Fruit fly (Drosophila melanogaster) whole organism, embryonic: ENCODE results near the gene CG3040.

Experiments
- ATbp ChIP-seq: fragments of 200-800 bp; sonication (Bioruptor generic); optimal IDR thresholded peaks from 2 replicates; lab custom pipeline; 2017; ENCODE audit warnings: missing biosample characterization, mild to moderate bottlenecking, missing genetic modification characterization, missing genetic modification reagents
- CG10209 ChIP-seq: fragments of 200-800 bp; sonication (Bioruptor generic); optimal IDR thresholded peaks from 3 replicates; lab custom pipeline; 2017; ENCODE audit warnings: missing biosample characterization, mild to moderate bottlenecking, missing genetic modification characterization, missing genetic modification reagents
- CG11247 ChIP-seq: fragments of 200-800 bp; sonication (Bioruptor generic); IDR thresholded peaks from 2 replicates; pipeline ENCODE4 v1.3.6; 2022; ENCODE audit warnings: missing biosample characterization, missing genetic modification characterization
- CG11504 ChIP-seq: fragments of 200-800 bp; sonication (Bioruptor generic); optimal IDR thresholded peaks from 3 replicates; lab custom pipeline; 2019; ENCODE audit warnings: missing biosample characterization, mild to moderate bottlenecking, missing genetic modification characterization, moderate library complexity
- CG11695 ChIP-seq: fragments of 200-800 bp; sonication (Bioruptor generic); IDR thresholded peaks from 3 replicates; pipeline ENCODE4 v1.3.6; 2022; ENCODE audit warnings: missing biosample characterization, missing genetic modification characterization
- CG13123 ChIP-seq: fragments of 200-800 bp; sonication (Bioruptor generic); optimal IDR thresholded peaks from 2 replicates; lab custom pipeline; 2016; ENCODE audit warnings: missing biosample characterization, missing genetic modification characterization
- CG13624 ChIP-seq: fragments of 200-800 bp; sonication (Bioruptor generic); optimal IDR thresholded peaks from 2 replicates; lab custom pipeline; 2016; ENCODE audit warnings: missing biosample characterization, missing genetic modification characterization
- CG17328 ChIP-seq: fragments of 200-800 bp; sonication (Bioruptor generic); IDR thresholded peaks from 2 replicates; pipeline ENCODE4 v1.3.6; 2022; ENCODE audit warnings: missing biosample characterization, missing genetic modification characterization
- CG2120 ChIP-seq: fragments of 200-800 bp; sonication (Bioruptor generic); optimal IDR thresholded peaks from 3 replicates; lab custom pipeline; 2016; ENCODE audit warnings: missing biosample characterization, missing genetic modification characterization
- CG2678 ChIP-seq: fragments of 200-800 bp; sonication (Bioruptor generic); optimal IDR thresholded peaks from 3 replicates; lab custom pipeline; 2019; ENCODE audit warnings: missing biosample characterization, mild to moderate bottlenecking, missing genetic modification characterization, moderate library complexity
- CG30403 ChIP-seq: fragments of 200-800 bp; sonication (Bioruptor generic); optimal IDR thresholded peaks from 3 replicates; lab custom pipeline; 2016; ENCODE audit warnings: missing biosample characterization, missing genetic modification characterization
- CG6654 ChIP-seq: fragments of 200-800 bp; sonication (Bioruptor generic); optimal IDR thresholded peaks from 2 replicates; lab custom pipeline; 2017; ENCODE audit warnings: missing biosample characterization, mild to moderate bottlenecking, missing genetic modification characterization
- CG6683 ChIP-seq: fragments of 200-800 bp; sonication (Bioruptor generic); optimal IDR thresholded peaks from 2 replicates; lab custom pipeline; 2017; ENCODE audit warnings: missing biosample characterization, mild to moderate bottlenecking, missing genetic modification characterization, missing genetic modification reagents
- CG6765 ChIP-seq: fragments of 200-800 bp; sonication (Bioruptor generic); optimal IDR thresholded peaks from 3 replicates; lab custom pipeline; 2017; ENCODE audit warnings: missing biosample characterization, mild to moderate bottlenecking, missing genetic modification characterization
- CG7839 ChIP-seq: fragments of 200-800 bp; sonication (Bioruptor generic); optimal IDR thresholded peaks from 3 replicates; lab custom pipeline; 2018; ENCODE audit warnings: missing biosample characterization, mild to moderate bottlenecking, missing genetic modification characterization, moderate library complexity
- CG7928 ChIP-seq: fragments of 200-800 bp; sonication (Bioruptor generic); optimal IDR thresholded peaks from 2 replicates; lab custom pipeline; 2017; ENCODE audit warnings: missing biosample characterization, mild to moderate bottlenecking, missing genetic modification characterization
- CG7963 ChIP-seq: fragments of 200-800 bp; sonication (Bioruptor generic); IDR thresholded peaks from 3 replicates; pipeline ENCODE4 v1.3.6; 2022; ENCODE audit warnings: missing biosample characterization, missing genetic modification characterization; ENCODE audit not compliant: partially characterized antibody
- CG8388 ChIP-seq: fragments of 200-800 bp; sonication (Bioruptor generic); optimal IDR thresholded peaks from 2 replicates; lab custom pipeline; 2019; ENCODE audit warnings: missing biosample characterization, mild to moderate bottlenecking, missing genetic modification characterization, moderate library complexity
- CG9215 ChIP-seq: fragments of 200-800 bp; sonication (Bioruptor generic); IDR thresholded peaks from 2 replicates; pipeline ENCODE4 v1.3.6; 2022; ENCODE audit warnings: missing biosample characterization, missing genetic modification characterization
- CG9609 ChIP-seq: fragments of 200-800 bp; sonication (Bioruptor generic); optimal IDR thresholded peaks from 3 replicates; lab custom pipeline; 2016; ENCODE audit warnings: missing biosample characterization, missing genetic modification characterization
- CG9727 ChIP-seq: fragments of 200-800 bp; sonication (Bioruptor generic); optimal IDR thresholded peaks from 3 replicates; lab custom pipeline; 2017; ENCODE audit warnings: missing biosample characterization, mild to moderate bottlenecking, missing genetic modification characterization
- D ChIP-seq, 2 experiments: fragments of 200-800 bp in 1 of 2; fragments of >200 bp in 1 of 2; sonication (Bioruptor generic) in 1 of 2; optimal IDR thresholded peaks; 2 replicates in 1 of 2; 3 replicates in 1 of 2; lab custom pipeline; 2017; ENCODE audit warnings: mild to moderate bottlenecking in 1 of 2, missing biosample characterization in 1 of 2, missing genetic modification characterization in 1 of 2, missing genetic modification reagents in 1 of 2
- D19A ChIP-seq: fragments of 200-800 bp; optimal IDR thresholded peaks from 3 replicates; lab custom pipeline; 2019; ENCODE audit warnings: missing biosample characterization, mild to moderate bottlenecking, missing genetic modification characterization, moderate library complexity
- Deaf1 ChIP-seq: fragments of 200-800 bp; optimal IDR thresholded peaks from 3 replicates; lab custom pipeline; 2019; ENCODE audit warnings: missing biosample characterization, mild to moderate bottlenecking, missing genetic modification characterization, moderate library complexity
- Dref ChIP-seq: fragments of 200-800 bp; sonication (Bioruptor generic); IDR thresholded peaks from 2 replicates; pipeline ENCODE4 v1.3.6; 2022; ENCODE audit warnings: missing biosample characterization, missing genetic modification characterization
- Elba2 ChIP-seq: fragments of 200-800 bp; sonication (Bioruptor generic); optimal IDR thresholded peaks from 3 replicates; lab custom pipeline; 2016; ENCODE audit warnings: missing biosample characterization, missing genetic modification characterization
- Ets65A ChIP-seq: fragments of 200-800 bp; sonication (Bioruptor generic); peaks from one replicate; lab custom pipeline; 2016; ENCODE audit warnings: missing biosample characterization, missing genetic modification characterization
- GATAe ChIP-seq: fragments of 200-800 bp; sonication (Bioruptor generic); conservative IDR thresholded peaks from 2 replicates; pipeline ENCODE4 v1.3.6; 2022; ENCODE audit warnings: missing biosample characterization, missing genetic modification characterization
- Hmx ChIP-seq: fragments of 200-800 bp; sonication (Bioruptor generic); optimal IDR thresholded peaks from 2 replicates; lab custom pipeline; 2016; ENCODE audit warnings: missing biosample characterization, missing genetic modification characterization
- NK7.1 ChIP-seq: fragments of 200-800 bp; sonication (Bioruptor generic); optimal IDR thresholded peaks from 3 replicates; lab custom pipeline; 2016; ENCODE audit warnings: missing biosample characterization, missing genetic modification characterization
- abd-A ChIP-seq: fragments of 200-800 bp; sonication (Bioruptor generic); optimal IDR thresholded peaks from 3 replicates; lab custom pipeline; 2019; ENCODE audit warnings: missing biosample characterization, mild to moderate bottlenecking, missing genetic modification characterization, moderate library complexity
- ac ChIP-seq: fragments of 200-800 bp; sonication (Bioruptor generic); optimal IDR thresholded peaks from 3 replicates; lab custom pipeline; 2017; ENCODE audit warnings: missing biosample characterization, mild to moderate bottlenecking, missing genetic modification characterization
- amos ChIP-seq: fragments of 200-800 bp; sonication (Bioruptor generic); IDR thresholded peaks from 2 replicates; pipeline ENCODE4 v1.3.6; 2022; ENCODE audit warnings: missing biosample characterization, missing genetic modification characterization; ENCODE audit not compliant: partially characterized antibody
- bsh ChIP-seq, 2 experiments: fragments of 200-800 bp; sonication (Bioruptor generic); optimal IDR thresholded peaks; 2 replicates each; lab custom pipeline; 2017 to 2018; ENCODE audit warnings: mild to moderate bottlenecking in 2 of 2, missing biosample characterization in 2 of 2, missing genetic modification characterization in 2 of 2, moderate library complexity in 1 of 2
- caup ChIP-seq: fragments of 200-800 bp; sonication (Bioruptor generic); optimal IDR thresholded peaks from 3 replicates; lab custom pipeline; 2017; ENCODE audit warnings: missing biosample characterization, mild to moderate bottlenecking, missing genetic modification characterization, moderate library complexity; ENCODE audit not compliant: severe bottlenecking
- cg ChIP-seq: fragments of 200-800 bp; sonication (Bioruptor generic); optimal IDR thresholded peaks from 3 replicates; lab custom pipeline; 2019; ENCODE audit warnings: missing biosample characterization, mild to moderate bottlenecking, missing genetic modification characterization, moderate library complexity
- chif ChIP-seq, 2 experiments: fragments of 200-800 bp; sonication (Bioruptor generic); optimal IDR thresholded peaks; 3 replicates each; lab custom pipeline; 2016; ENCODE audit warnings: missing biosample characterization in 2 of 2, missing genetic modification characterization in 2 of 2
- chinmo ChIP-seq: fragments of 200-800 bp; sonication (Bioruptor generic); IDR thresholded peaks from 4 replicates; pipeline ENCODE4 v1.3.6; 2022; ENCODE audit warnings: missing biosample characterization, missing genetic modification characterization; ENCODE audit not compliant: partially characterized antibody
- ci ChIP-seq: fragments of 200-800 bp; sonication (Bioruptor generic); IDR thresholded peaks from 3 replicates; pipeline ENCODE4 v1.3.6; 2022; ENCODE audit warnings: missing biosample characterization, missing genetic modification characterization
- croc ChIP-seq: fragments of 200-800 bp; sonication (Bioruptor generic); conservative IDR thresholded peaks from 3 replicates; pipeline ENCODE4 v1.3.6; 2022; ENCODE audit warnings: missing biosample characterization, missing genetic modification characterization
- dan ChIP-seq: fragments of 200-800 bp; sonication (Bioruptor generic); IDR thresholded peaks from 2 replicates; pipeline ENCODE4 v1.3.6; 2022; ENCODE audit warnings: missing biosample characterization, missing genetic modification characterization
- dimm ChIP-seq: fragments of 200-800 bp; sonication (Bioruptor generic); IDR thresholded peaks from 2 replicates; pipeline ENCODE4 v1.3.6; 2022; ENCODE audit warnings: missing biosample characterization, missing genetic modification characterization
- dm ChIP-seq: fragments of 200-800 bp; sonication (Bioruptor generic); optimal IDR thresholded peaks from 3 replicates; lab custom pipeline; 2016; ENCODE audit warnings: missing biosample characterization, missing genetic modification characterization
- fd64A ChIP-seq: fragments of 200-800 bp; sonication (Bioruptor generic); optimal IDR thresholded peaks from 3 replicates; lab custom pipeline; 2018; ENCODE audit warnings: missing biosample characterization, mild to moderate bottlenecking, missing genetic modification characterization
- gcm2 ChIP-seq: fragments of 200-800 bp; sonication (Bioruptor generic); optimal IDR thresholded peaks from 2 replicates; lab custom pipeline; 2016; ENCODE audit warnings: missing biosample characterization, missing genetic modification characterization
- kni ChIP-seq: fragments of 200-800 bp; sonication (Bioruptor generic); optimal IDR thresholded peaks from 3 replicates; lab custom pipeline; 2017; ENCODE audit warnings: mild to moderate bottlenecking, missing biosample characterization, missing genetic modification reagents, missing genetic modification characterization
- maf-S ChIP-seq: fragments of 200-800 bp; sonication (Bioruptor generic); optimal IDR thresholded peaks from 2 replicates; lab custom pipeline; 2016; ENCODE audit warnings: missing biosample characterization, missing genetic modification characterization
- otp ChIP-seq: fragments of 200-800 bp; sonication (Bioruptor generic); IDR thresholded peaks from 3 replicates; pipeline ENCODE4, ENCODE4 v1.3.6; 2022; ENCODE audit warnings: missing biosample characterization, missing genetic modification characterization
- pan ChIP-seq, 4 experiments: fragments of >200 bp in 3 of 4; fragments of 200-800 bp in 1 of 4; sonication (Bioruptor generic) in 1 of 4; optimal IDR thresholded peaks in 3 of 4; IDR thresholded peaks in 1 of 4; 2 replicates each; pipeline versions ENCODE4 v1.3.6 to Lab custom; 2017 to 2022; ENCODE audit warnings: missing biosample characterization in 2 of 4, missing genetic modification characterization in 2 of 4, mixed read lengths in 1 of 4
- tna ChIP-seq: fragments of 200-800 bp; sonication (Bioruptor generic); IDR thresholded peaks from 2 replicates; pipeline ENCODE4 v1.3.6; 2022; ENCODE audit warnings: missing biosample characterization, missing genetic modification characterization; ENCODE audit not compliant: partially characterized antibody

Gene CG3040

dm6 chrX:6990105-6990504 is 16.9 kb upstream of the CG3040 start (continued):
- no peak for TF ChIP-seq ATbp (GFP tag; lab: Kevin White, UChicago)
- TF ChIP-seq Deaf1 (tag; lab: Kevin White, UChicago), result no peak
- no peak for TF ChIP-seq maf-S (GFP tag; lab: Kevin White, UChicago)
- TF ChIP-seq CG11504 (tag; lab: Kevin White, UChicago), result peak; percentile 13
- TF ChIP-seq tna (GFP tag; lab: Robert Waterston, UW), result no peak
- TF ChIP-seq NK7.1 (GFP tag; lab: Kevin White, UChicago), result no peak
- no peak for TF ChIP-seq dm (GFP tag; lab: Kevin White, UChicago)
- TF ChIP-seq kni (GFP tag; lab: Kevin White, UChicago), result peak; percentile 28
- TF ChIP-seq CG7839, result peak; percentile 29
- TF ChIP-seq CG7928 (GFP tag; lab: Kevin White, UChicago), result no peak
- no peak for TF ChIP-seq CG8388
- TF ChIP-seq pan (optimal IDR thresholded peaks at IDR 0.05; lab: Kevin White, UChicago), result no peak
- no peak for TF ChIP-seq pan (GFP tag; optimal IDR thresholded peaks at IDR 0.05 in 1 of 2, IDR thresholded peaks at IDR 0.05 in 1 of 2)
- TF ChIP-seq CG6765 (GFP tag; lab: Kevin White, UChicago), result no peak
- TF ChIP-seq ci (GFP tag; lab: Robert Waterston, UW), result no peak
- no peak for TF ChIP-seq chif (GFP tag; optimal IDR thresholded peaks at IDR 0.05; lab: Kevin White, UChicago)
- TF ChIP-seq Dref, result no peak
- TF ChIP-seq Elba2, result no peak
- no peak for TF ChIP-seq Ets65A (GFP tag; lab: Kevin White, UChicago)
- TF ChIP-seq dan, result no peak
- no peak for TF ChIP-seq Hmx
- TF ChIP-seq CG10209, result no peak
- no peak for TF ChIP-seq CG7963 (GFP tag; lab: Robert Waterston, UW)
- no peak for TF ChIP-seq caup (GFP tag; lab: Kevin White, UChicago)
- TF ChIP-seq D19A (tag; lab: Kevin White, UChicago), result peak; percentile 96
- TF ChIP-seq croc (GFP tag; lab: Robert Waterston, UW), result no peak
- TF ChIP-seq CG30403 (GFP tag; lab: Kevin White, UChicago), result no peak
- TF ChIP-seq CG9215 (GFP tag; lab: Robert Waterston, UW), result no peak
- peak; percentile 27 for TF ChIP-seq CG2120
- no peak for TF ChIP-seq CG17328 (GFP tag; lab: Robert Waterston, UW)
- TF ChIP-seq amos (GFP tag; lab: Robert Waterston, UW), result no peak
- TF ChIP-seq D (optimal IDR thresholded peaks at IDR 0.05; lab: Kevin White, UChicago), result no peak
- TF ChIP-seq D (GFP tag; optimal IDR thresholded peaks at IDR 0.05; lab: Kevin White, UChicago), result no peak
- no peak for TF ChIP-seq cg (GFP tag; lab: Kevin White, UChicago)
- no peak for TF ChIP-seq fd64A
- TF ChIP-seq bsh (GFP tag; optimal IDR thresholded peaks at IDR 0.05; lab: Kevin White, UChicago), result peak in 1 of 2 experiments; percentile 28
- peak; percentile 37 for TF ChIP-seq CG2678
- TF ChIP-seq CG11695 (GFP tag; lab: Robert Waterston, UW), result no peak
- TF ChIP-seq CG6654 (GFP tag; lab: Kevin White, UChicago), result no peak
- TF ChIP-seq abd-A (tag; lab: Kevin White, UChicago), result peak; percentile 80
- TF ChIP-seq chinmo, result no peak
- no peak for TF ChIP-seq GATAe
- TF ChIP-seq CG9727 (GFP tag; lab: Kevin White, UChicago), result no peak
- no peak for TF ChIP-seq dimm (GFP tag; lab: Robert Waterston, UW)
- TF ChIP-seq CG13123 (GFP tag; lab: Kevin White, UChicago), result no peak
- no peak for TF ChIP-seq gcm2
- no peak for TF ChIP-seq CG13624 (GFP tag; lab: Kevin White, UChicago)
- no peak for TF ChIP-seq CG11247 (GFP tag; lab: Robert Waterston, UW)
- no peak for TF ChIP-seq CG9609 (GFP tag; lab: Kevin White, UChicago)
- TF ChIP-seq CG6683 (GFP tag; lab: Kevin White, UChicago), result no peak
- TF ChIP-seq ac, result no peak
- no peak for TF ChIP-seq otp (GFP tag; lab: Robert Waterston, UW)
